Worm (Caenorhabditis elegans): Measurements from ENCODE around the gene lgc-24.

DNA sequence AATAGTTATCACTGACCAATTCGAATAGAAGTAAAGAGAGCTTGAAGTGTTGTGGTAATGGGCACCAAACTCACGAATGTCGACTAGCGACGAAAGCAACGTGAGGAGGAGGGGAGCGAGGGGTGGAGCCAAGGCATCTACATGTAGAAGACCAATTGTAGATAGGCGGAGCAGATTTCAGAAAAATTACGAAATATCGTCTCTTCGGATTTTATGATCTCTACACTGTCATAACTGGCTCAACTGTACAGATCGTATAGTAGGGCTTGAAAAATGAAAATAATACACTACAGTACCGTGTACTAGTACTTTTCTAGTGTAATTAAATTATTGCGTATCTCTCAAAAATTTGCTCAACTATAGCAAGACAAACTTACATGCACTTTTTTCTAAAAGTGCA is 24.7 kb downstream of the lgc-24 start, which contains the start of gene W03G11.4:
- TF ChIP-seq unc-62 (GFP tag; optimal IDR thresholded peaks at IDR 0.05 in 1 of 2) (peak in 1 of 2 experiments; percentile 83), unc-62 (tag; optimal IDR thresholded peaks at IDR 0.05) (no peak), lin-13 (GFP tag; optimal IDR thresholded peaks at IDR 0.05) (no peak), daf-19 (GFP tag; conservative IDR thresholded peaks at IDR 0.05) (no peak), nhr-6 (tag; optimal IDR thresholded peaks at IDR 0.05) (no peak), mdl-1 (tag; optimal IDR thresholded peaks at IDR 0.05) (no peak), ama-1 (optimal IDR thresholded peaks at IDR 0.05) (no peak)

All from whole organism, L4 larva.